Worm (Caenorhabditis elegans): Measurements from ENCODE around the gene kvs-2.

DNA sequence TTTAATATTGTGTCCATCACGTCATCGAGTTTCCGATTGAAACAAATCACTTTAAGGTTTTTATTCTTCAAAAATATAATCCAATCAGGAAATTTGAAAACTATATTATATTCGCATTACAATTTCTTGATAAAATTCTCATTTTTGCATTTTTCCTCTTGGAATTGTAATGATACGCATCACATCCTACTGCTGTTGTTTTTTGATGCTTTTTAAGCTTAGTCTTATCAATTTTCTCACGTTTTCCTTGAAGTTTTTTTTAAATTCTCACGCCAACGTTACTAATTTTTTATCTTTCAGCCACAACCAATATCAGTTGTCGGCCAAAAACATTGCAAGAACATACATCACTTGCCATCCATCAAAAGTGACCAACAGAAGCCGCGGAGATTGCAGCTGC lies 46.3 kb downstream of the kvs-2 start, which contains the start of gene gsp-1:
- no peak for TF ChIP-seq snpc-4 (tag; optimal IDR thresholded peaks at IDR 0.05)
- TF ChIP-seq mdl-1 (tag; optimal IDR thresholded peaks at IDR 0.05): no peak
- no peak for TF ChIP-seq ztf-4 (tag; optimal IDR thresholded peaks at IDR 0.05)
- no peak for TF ChIP-seq sea-2 (GFP tag; optimal IDR thresholded peaks at IDR 0.05)
- no peak for TF ChIP-seq elt-3 (tag; optimal IDR thresholded peaks at IDR 0.05)
- TF ChIP-seq ztf-11 (tag; optimal IDR thresholded peaks at IDR 0.05): no peak
- no peak for TF ChIP-seq jun-1 (tag; optimal IDR thresholded peaks at IDR 0.05)

Measured in whole organism, L3 larva.